Worm (Caenorhabditis elegans): ENCODE results near the gene Y17G7B.21.

ce11 chrII:11968275-11968674 is 9.2 kb downstream of the Y17G7B.21 start, which contains the start of gene mex-1:
- TF ChIP-seq F13C5.2 (tag; optimal IDR thresholded peaks at IDR 0.05) (no peak), tbx-11 (GFP tag; IDR thresholded peaks at IDR 0.05) (no peak), tbx-37 (GFP tag; conservative IDR thresholded peaks at IDR 0.05) (no peak), ama-1 (optimal IDR thresholded peaks at IDR 0.05) (no peak), ceh-36 (tag; optimal IDR thresholded peaks at IDR 0.05) (no peak), ets-7 (tag; optimal IDR thresholded peaks at IDR 0.05) (no peak), flt-1 (GFP tag; IDR thresholded peaks at IDR 0.05) (no peak), B0310.2 (tag; optimal IDR thresholded peaks at IDR 0.05) (no peak), hnd-1 (tag; optimal IDR thresholded peaks at IDR 0.05) (no peak), aly-1 (tag; optimal IDR thresholded peaks at IDR 0.05) (no peak), sea-1 (GFP tag; conservative IDR thresholded peaks at IDR 0.05) (no peak), ceh-13 (GFP tag; optimal IDR thresholded peaks at IDR 0.05) (no peak), scrt-1 (GFP tag; IDR thresholded peaks at IDR 0.05) (no peak), pes-1 (GFP tag; IDR thresholded peaks at IDR 0.05) (no peak)
